Worm (Caenorhabditis elegans) whole organism, late embryonic: ENCODE measurements around the gene srsx-22.

Source experiments
- C08G9.2 ChIP-seq: sonication (generic microtip); optimal IDR thresholded peaks from 2 replicates; lab custom pipeline; 2016; ENCODE audit warnings: mild to moderate bottlenecking, missing genetic modification characterization, moderate library complexity, missing compliant biosample characterization
- F13H6.1 ChIP-seq: sonication (generic microtip); optimal IDR thresholded peaks from 2 replicates; lab custom pipeline; 2016; ENCODE audit warnings: missing genetic modification characterization, missing compliant biosample characterization
- T23F11.4 ChIP-seq: fragments of 200-800 bp; sonication (Bioruptor generic); optimal IDR thresholded peaks from 2 replicates; lab custom pipeline; 2018; ENCODE audit warnings: mild to moderate bottlenecking, missing genetic modification characterization, missing compliant biosample characterization
- ahr-1 ChIP-seq: sonication (generic microtip); optimal IDR thresholded peaks from 2 replicates; lab custom pipeline; 2016; ENCODE audit warnings: missing genetic modification characterization, missing compliant biosample characterization
- ama-1 ChIP-seq: fragments of 150-350 bp; optimal IDR thresholded peaks from 2 replicates; lab custom pipeline; 2014
- ceh-14 ChIP-seq: sonication (generic microtip); optimal IDR thresholded peaks from 2 replicates; lab custom pipeline; 2016; ENCODE audit warnings: missing genotype, missing genetic modification characterization, missing compliant biosample characterization
- ceh-18 ChIP-seq: sonication (generic microtip); optimal IDR thresholded peaks from 2 replicates; lab custom pipeline; 2016; ENCODE audit warnings: missing genetic modification characterization, missing compliant biosample characterization
- ceh-2 ChIP-seq: sonication (generic microtip); optimal IDR thresholded peaks from 2 replicates; lab custom pipeline; 2016; ENCODE audit warnings: missing genotype, missing genetic modification characterization, missing compliant biosample characterization
- ceh-22 ChIP-seq: sonication (generic microtip); optimal IDR thresholded peaks from 2 replicates; lab custom pipeline; 2017; ENCODE audit warnings: missing biosample characterization, missing genetic modification characterization
- ceh-31 ChIP-seq: sonication (generic microtip); optimal IDR thresholded peaks from 2 replicates; lab custom pipeline; 2016; ENCODE audit warnings: missing genetic modification characterization, missing compliant biosample characterization
- ceh-34 ChIP-seq: sonication (generic microtip); optimal IDR thresholded peaks from 2 replicates; lab custom pipeline; 2016; ENCODE audit warnings: mild to moderate bottlenecking, missing genetic modification characterization, missing compliant biosample characterization
- ceh-45 ChIP-seq: fragments of 200-800 bp; sonication (Bioruptor generic); IDR thresholded peaks from 2 replicates; pipeline ENCODE4 v1.3.6; 2022; ENCODE audit warnings: missing genetic modification reagents, missing genetic modification characterization, missing compliant biosample characterization
- ceh-6 ChIP-seq: fragments of 200-800 bp; sonication (Bioruptor generic); optimal IDR thresholded peaks from 2 replicates; lab custom pipeline; 2018; ENCODE audit warnings: mild to moderate bottlenecking, missing genetic modification characterization, missing compliant biosample characterization
- che-1 ChIP-seq: sonication (generic microtip); optimal IDR thresholded peaks from 2 replicates; lab custom pipeline; 2016; ENCODE audit warnings: mild to moderate bottlenecking, missing genetic modification characterization, missing compliant biosample characterization
- dmd-4 ChIP-seq: sonication (generic microtip); optimal IDR thresholded peaks from 2 replicates; lab custom pipeline; 2016; ENCODE audit warnings: borderline replicate concordance, missing genetic modification characterization, missing compliant biosample characterization
- dve-1 ChIP-seq: sonication (generic microtip); optimal IDR thresholded peaks from 2 replicates; lab custom pipeline; 2017; ENCODE audit warnings: antibody characterized with exemption, mild to moderate bottlenecking, missing genetic modification characterization, missing compliant biosample characterization
- elt-2 ChIP-seq: sonication (generic microtip); optimal IDR thresholded peaks from 2 replicates; lab custom pipeline; 2016; ENCODE audit warnings: missing genetic modification reagents, missing genetic modification characterization, missing compliant biosample characterization
- ets-4 ChIP-seq: sonication (generic microtip); optimal IDR thresholded peaks from 2 replicates; lab custom pipeline; 2016; ENCODE audit warnings: missing genetic modification characterization, missing compliant biosample characterization
- eyg-1 ChIP-seq: sonication (generic microtip); optimal IDR thresholded peaks from 2 replicates; lab custom pipeline; 2016; ENCODE audit warnings: missing genotype, missing genetic modification characterization, missing compliant biosample characterization
- fax-1 ChIP-seq: sonication (generic microtip); optimal IDR thresholded peaks from 2 replicates; lab custom pipeline; 2016; ENCODE audit warnings: missing genotype, missing genetic modification characterization, missing compliant biosample characterization
- fkh-6 ChIP-seq: sonication (generic microtip); optimal IDR thresholded peaks from 2 replicates; lab custom pipeline; 2016; ENCODE audit warnings: missing genetic modification characterization, missing compliant biosample characterization
- hlh-13 ChIP-seq: fragments of 200-800 bp; sonication (Bioruptor generic); optimal IDR thresholded peaks from 2 replicates; lab custom pipeline; 2018; ENCODE audit warnings: mild to moderate bottlenecking, missing genetic modification characterization, missing compliant biosample characterization
- hlh-15 ChIP-seq: sonication (generic microtip); optimal IDR thresholded peaks from 2 replicates; lab custom pipeline; 2016; ENCODE audit warnings: missing genetic modification characterization, missing compliant biosample characterization
- hlh-6 ChIP-seq: sonication (generic microtip); optimal IDR thresholded peaks from 2 replicates; lab custom pipeline; 2016; ENCODE audit warnings: missing genotype, missing genetic modification characterization, missing compliant biosample characterization
- hlh-8 ChIP-seq: sonication (generic microtip); optimal IDR thresholded peaks from 2 replicates; lab custom pipeline; 2016; ENCODE audit warnings: missing genotype, missing genetic modification characterization, missing compliant biosample characterization
- lim-6 ChIP-seq: sonication (generic microtip); optimal IDR thresholded peaks from 2 replicates; lab custom pipeline; 2016; ENCODE audit warnings: missing genetic modification characterization, missing compliant biosample characterization
- lin-11 ChIP-seq: fragments of 200-800 bp; sonication (Bioruptor generic); optimal IDR thresholded peaks from 2 replicates; lab custom pipeline; 2018; ENCODE audit warnings: mild to moderate bottlenecking, missing genetic modification characterization, missing compliant biosample characterization
- madf-2 ChIP-seq: sonication (generic microtip); optimal IDR thresholded peaks from 2 replicates; lab custom pipeline; 2017; ENCODE audit warnings: missing genetic modification characterization, missing compliant biosample characterization
- npax-4 ChIP-seq: sonication (generic microtip); optimal IDR thresholded peaks from 2 replicates; lab custom pipeline; 2016; ENCODE audit warnings: missing genetic modification characterization, missing compliant biosample characterization
- pha-4 ChIP-seq: fragments of 150-350 bp; optimal IDR thresholded peaks from 2 replicates; lab custom pipeline; 2018; ENCODE audit warnings: missing biosample characterization, missing genetic modification reagents, missing genetic modification characterization
- pqm-1 ChIP-seq: sonication (generic microtip); optimal IDR thresholded peaks from 2 replicates; lab custom pipeline; 2016; ENCODE audit warnings: missing genetic modification characterization, missing compliant biosample characterization
- pros-1 ChIP-seq: fragments of 150-350 bp; optimal IDR thresholded peaks from 2 replicates; lab custom pipeline; 2014; ENCODE audit warnings: missing biosample characterization, missing genetic modification reagents, missing genetic modification characterization
- sdc-2 ChIP-seq: sonication (generic microtip); optimal IDR thresholded peaks from 2 replicates; lab custom pipeline; 2016; ENCODE audit warnings: missing genotype, missing genetic modification characterization, missing compliant biosample characterization
- sox-4 ChIP-seq: sonication (generic microtip); optimal IDR thresholded peaks from 2 replicates; lab custom pipeline; 2017; ENCODE audit warnings: mild to moderate bottlenecking, missing genetic modification characterization, inconsistent platforms, missing compliant biosample characterization
- tbx-2 ChIP-seq: sonication (generic microtip); optimal IDR thresholded peaks from 2 replicates; lab custom pipeline; 2016; ENCODE audit warnings: missing genetic modification characterization, missing compliant biosample characterization
- tbx-7 ChIP-seq: sonication (generic microtip); optimal IDR thresholded peaks from 2 replicates; lab custom pipeline; 2016; ENCODE audit warnings: missing genotype, missing genetic modification characterization, missing compliant biosample characterization
- ttx-3 ChIP-seq: sonication (generic microtip); optimal IDR thresholded peaks from 2 replicates; lab custom pipeline; 2016; ENCODE audit warnings: missing genetic modification reagents, missing genetic modification characterization, missing compliant biosample characterization
- unc-42 ChIP-seq: sonication (generic microtip); optimal IDR thresholded peaks from 2 replicates; lab custom pipeline; 2016; ENCODE audit warnings: missing genotype, missing genetic modification characterization, missing compliant biosample characterization
- unc-55 ChIP-seq: sonication (generic microtip); optimal IDR thresholded peaks from 2 replicates; lab custom pipeline; 2017; ENCODE audit warnings: missing biosample characterization, missing genetic modification reagents, missing genetic modification characterization
- zip-5 ChIP-seq: sonication (generic microtip); optimal IDR thresholded peaks from 2 replicates; lab custom pipeline; 2016; ENCODE audit warnings: missing genetic modification characterization, missing compliant biosample characterization

srsx-22 gene

DNA sequence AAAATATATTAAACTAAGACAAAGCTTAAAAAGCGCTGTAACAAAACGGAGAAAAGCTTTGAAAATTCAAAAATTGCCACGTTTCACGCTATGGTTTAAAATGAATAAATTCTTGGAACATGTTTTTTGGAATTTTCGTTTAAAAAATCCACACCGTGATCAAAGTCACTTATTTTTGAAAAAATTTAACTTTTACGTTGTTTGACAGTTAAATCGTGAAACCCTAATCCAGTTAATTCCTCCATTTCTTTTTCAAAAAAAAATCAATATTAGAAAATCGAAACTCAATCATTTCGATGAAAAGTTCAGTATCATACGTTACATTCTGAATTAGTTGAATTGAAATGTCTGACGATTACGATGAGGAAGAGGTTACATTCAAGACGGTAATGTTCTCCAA lies 24.4 kb downstream of the srsx-22 start, which contains the start of gene F38E1.3:
Gene F38E1.3, plus strand, starts transcription at position 301 of the 400 bp plus-strand sequence.
- TF ChIP-seq ceh-14 (tag; lab: Kevin White, UChicago): no peak
- no peak for TF ChIP-seq zip-5
- TF ChIP-seq unc-42 (tag; lab: Kevin White, UChicago): no peak
- TF ChIP-seq hlh-13: no peak
- TF ChIP-seq pha-4 (tag; lab: Kevin White, UChicago): no peak
- no peak for TF ChIP-seq madf-2 (tag; lab: Kevin White, UChicago)
- TF ChIP-seq T23F11.4 (GFP tag; lab: Kevin White, UChicago): no peak
- TF ChIP-seq tbx-2: no peak
- TF ChIP-seq ceh-22: no peak
- no peak for TF ChIP-seq ttx-3 (tag; lab: Kevin White, UChicago)
- no peak for TF ChIP-seq tbx-7 (tag; lab: Kevin White, UChicago)
- no peak for TF ChIP-seq C08G9.2 (tag; lab: Kevin White, UChicago)

DNA sequence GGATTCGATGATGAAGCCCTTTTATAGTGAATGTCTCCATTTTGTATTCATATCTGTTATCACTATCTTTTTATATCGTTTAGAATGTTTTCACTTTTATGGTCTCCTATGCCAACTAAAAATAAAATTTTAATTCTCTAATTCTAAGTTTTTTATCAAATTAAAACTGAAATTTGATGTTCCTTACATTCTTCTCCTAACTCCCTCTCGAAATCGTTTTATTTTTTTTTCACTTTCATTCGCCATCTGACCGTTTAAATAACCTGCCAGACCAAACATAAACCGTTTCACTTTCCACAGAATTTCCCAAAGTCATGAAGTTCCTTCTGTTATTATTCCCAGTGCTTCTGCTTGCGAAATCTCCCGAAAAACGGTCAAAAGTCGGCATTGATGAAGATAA lies 27.7 kb downstream of the srsx-22 start, which contains the start of gene F52E1.5:
Gene F52E1.5, plus strand, starts transcription at position 301 of the 400 bp plus-strand sequence.
- TF ChIP-seq ttx-3 (tag; lab: Kevin White, UChicago): no peak
- no peak for TF ChIP-seq ceh-34
- no peak for TF ChIP-seq dve-1 (tag; lab: Kevin White, UChicago)
- TF ChIP-seq eyg-1 (tag; lab: Kevin White, UChicago): no peak
- no peak for TF ChIP-seq hlh-6 (tag; lab: Kevin White, UChicago)
- no peak for TF ChIP-seq pqm-1 (tag; lab: Kevin White, UChicago)
- TF ChIP-seq hlh-8 (tag; lab: Kevin White, UChicago): no peak
- no peak for TF ChIP-seq zip-5
- TF ChIP-seq fkh-6 (tag; lab: Kevin White, UChicago): no peak
- TF ChIP-seq unc-55 (GFP tag; lab: Kevin White, UChicago): no peak
- TF ChIP-seq hlh-15 (tag; lab: Kevin White, UChicago): no peak
- TF ChIP-seq ceh-14 (tag; lab: Kevin White, UChicago): no peak
- no peak for TF ChIP-seq pros-1 (tag; lab: Kevin White, UChicago)
- no peak for TF ChIP-seq C08G9.2 (tag; lab: Kevin White, UChicago)

DNA sequence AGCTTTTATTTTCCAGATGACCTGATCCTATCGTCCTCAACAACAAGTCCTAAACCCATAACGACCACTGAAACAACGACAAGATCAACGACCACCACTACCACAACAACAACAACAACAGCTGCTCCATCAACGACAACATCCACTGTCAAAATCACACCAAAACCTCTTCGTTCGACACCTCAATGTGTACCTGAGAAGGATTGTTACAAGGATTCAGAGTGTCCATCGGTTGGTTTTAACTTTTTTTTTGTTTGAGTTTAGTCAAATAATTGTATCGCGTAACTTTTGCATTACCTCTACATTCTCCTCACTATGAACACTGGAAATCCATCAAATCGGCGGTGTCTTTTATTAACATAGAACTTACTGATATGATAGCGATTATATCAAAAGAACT lies 28.6 kb downstream of the srsx-22 start:
- TF ChIP-seq ama-1 (lab: Kevin White, UChicago) (no peak), sox-4 (tag; lab: Kevin White, UChicago) (no peak), lin-11 (tag; lab: Kevin White, UChicago) (no peak), npax-4 (tag; lab: Kevin White, UChicago) (no peak), hlh-6 (tag; lab: Kevin White, UChicago) (no peak), ceh-45 (GFP tag; lab: Robert Waterston, UW) (no peak), ceh-18 (tag; lab: Kevin White, UChicago) (no peak), sdc-2 (tag; lab: Kevin White, UChicago) (no peak), lim-6 (tag; lab: Kevin White, UChicago) (no peak)

DNA sequence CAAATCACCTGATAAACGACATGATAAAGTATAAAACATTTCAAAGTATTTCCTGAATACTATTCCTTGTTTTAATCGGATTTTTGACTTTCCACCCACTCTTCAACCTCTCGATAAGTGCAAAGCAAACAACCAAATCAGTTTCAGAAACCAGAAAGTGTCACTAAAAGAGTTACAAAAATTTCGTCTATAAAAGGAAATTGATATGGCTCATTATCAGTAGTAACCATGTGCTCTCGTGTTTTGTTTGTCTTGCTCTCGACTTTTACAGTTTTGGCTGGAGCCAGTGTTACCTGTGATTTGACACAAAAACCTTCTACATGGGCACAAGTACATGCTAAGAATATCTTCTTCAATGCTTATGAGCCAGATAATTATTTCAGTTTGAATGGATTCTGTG lies 32.2 kb downstream of the srsx-22 start, which contains the start of gene F52E1.14:
Gene F52E1.14, plus strand, starts transcription at position 207 of the 400 bp plus-strand sequence.
- no peak for TF ChIP-seq pros-1 (tag; lab: Kevin White, UChicago)
- TF ChIP-seq elt-2 (tag; lab: Kevin White, UChicago): peak; percentile 29

DNA sequence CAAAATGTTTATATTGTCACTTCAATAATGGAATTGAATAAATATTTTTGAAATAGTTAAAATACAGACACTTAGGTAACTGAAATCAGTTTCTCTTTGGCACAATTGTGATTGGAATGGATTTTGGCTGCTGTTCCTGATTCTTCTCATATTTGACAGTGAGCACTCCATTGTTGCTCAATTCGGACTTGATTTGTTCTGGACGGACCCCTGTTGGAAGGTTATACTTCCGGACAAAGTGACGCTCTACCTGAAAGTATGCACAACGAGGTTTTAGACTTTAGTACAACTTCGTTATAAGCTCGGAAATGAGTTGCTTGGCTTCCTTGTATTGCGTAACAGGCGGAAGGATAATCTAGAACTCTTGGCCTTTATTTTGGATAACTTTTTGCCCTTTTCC lies 33.3 kb downstream of the srsx-22 start:
- TF ChIP-seq ceh-6 (GFP tag; lab: Kevin White, UChicago): no peak
- no peak for TF ChIP-seq dve-1 (tag; lab: Kevin White, UChicago)
- no peak for TF ChIP-seq ahr-1 (tag; lab: Kevin White, UChicago)
- no peak for TF ChIP-seq F13H6.1 (tag; lab: Kevin White, UChicago)
- TF ChIP-seq hlh-15 (tag; lab: Kevin White, UChicago): no peak
- no peak for TF ChIP-seq ceh-31
- TF ChIP-seq zip-5: no peak
- no peak for TF ChIP-seq fkh-6 (tag; lab: Kevin White, UChicago)
- no peak for TF ChIP-seq tbx-2
- TF ChIP-seq fax-1 (tag; lab: Kevin White, UChicago): no peak
- no peak for TF ChIP-seq hlh-8 (tag; lab: Kevin White, UChicago)
- no peak for TF ChIP-seq pros-1 (tag; lab: Kevin White, UChicago)
- TF ChIP-seq ceh-2 (tag; lab: Kevin White, UChicago): no peak
- no peak for TF ChIP-seq che-1 (tag; lab: Kevin White, UChicago)
- no peak for TF ChIP-seq ceh-18 (tag; lab: Kevin White, UChicago)
- TF ChIP-seq sox-4 (tag; lab: Kevin White, UChicago): no peak
- no peak for TF ChIP-seq dmd-4 (tag; lab: Kevin White, UChicago)
- TF ChIP-seq ets-4 (tag; lab: Kevin White, UChicago): no peak
- TF ChIP-seq hlh-13: no peak
